Fruit fly (Drosophila melanogaster) whole organism, prepupa: ENCODE measurements around the gene CG9130.

Experiments
- Blimp-1 ChIP-seq: fragments of 200-800 bp; sonication (Bioruptor generic); optimal IDR thresholded peaks from 3 replicates; lab custom pipeline; 2017; ENCODE audit warnings: missing biosample characterization, missing genetic modification characterization, mild to moderate bottlenecking, moderate library complexity, missing genetic modification reagents
- CG10631 ChIP-seq: fragments of 200-800 bp; sonication (Bioruptor generic); optimal IDR thresholded peaks from 2 replicates; lab custom pipeline; 2016; ENCODE audit warnings: missing biosample characterization, missing genetic modification characterization
- CG10669 ChIP-seq: fragments of 200-800 bp; sonication (Bioruptor generic); optimal IDR thresholded peaks from 3 replicates; lab custom pipeline; 2018; ENCODE audit warnings: missing biosample characterization, mild to moderate bottlenecking, missing genetic modification characterization, moderate library complexity
- CG11294 ChIP-seq: fragments of 200-800 bp; sonication (Bioruptor generic); IDR thresholded peaks from 2 replicates; pipeline ENCODE4 v1.3.6; 2022; ENCODE audit warnings: missing biosample characterization, missing genetic modification characterization
- CG11762 ChIP-seq: fragments of 200-800 bp; sonication (Bioruptor generic); optimal IDR thresholded peaks from 3 replicates; lab custom pipeline; 2016; ENCODE audit warnings: missing biosample characterization, missing genetic modification characterization; ENCODE audit not compliant: insufficient read depth
- CG11902 ChIP-seq: fragments of 200-800 bp; sonication (Bioruptor generic); optimal IDR thresholded peaks from 3 replicates; lab custom pipeline; 2016; ENCODE audit warnings: missing biosample characterization, missing genetic modification characterization
- CG1621 ChIP-seq: fragments of 200-800 bp; sonication (Bioruptor generic); optimal IDR thresholded peaks from 3 replicates; lab custom pipeline; 2018; ENCODE audit warnings: missing biosample characterization, mild to moderate bottlenecking, missing genetic modification characterization
- CG3032 ChIP-seq: fragments of 200-800 bp; optimal IDR thresholded peaks from 2 replicates; lab custom pipeline; 2019; ENCODE audit warnings: missing biosample characterization, mild to moderate bottlenecking, missing genetic modification characterization, moderate library complexity
- CG31627 ChIP-seq: fragments of 200-800 bp; sonication (Bioruptor generic); optimal IDR thresholded peaks from 3 replicates; lab custom pipeline; 2016; ENCODE audit warnings: missing biosample characterization, missing genetic modification characterization
- CG32006 ChIP-seq: fragments of 200-800 bp; sonication (Bioruptor generic); optimal IDR thresholded peaks from 3 replicates; lab custom pipeline; 2017; ENCODE audit warnings: missing biosample characterization, mild to moderate bottlenecking, missing genetic modification characterization
- CG34406 ChIP-seq: fragments of 200-800 bp; sonication (Bioruptor generic); optimal IDR thresholded peaks from 3 replicates; lab custom pipeline; 2016; ENCODE audit warnings: missing biosample characterization, missing genetic modification characterization
- CG4318 ChIP-seq: fragments of 200-800 bp; sonication (Bioruptor generic); optimal IDR thresholded peaks from 3 replicates; lab custom pipeline; 2017; ENCODE audit warnings: missing biosample characterization, mild to moderate bottlenecking, missing genetic modification characterization
- CG6163 ChIP-seq: fragments of 200-800 bp; sonication (Bioruptor generic); IDR thresholded peaks from 3 replicates; pipeline ENCODE4 v1.3.6; 2022; ENCODE audit warnings: missing biosample characterization, missing genetic modification characterization
- CG6276 ChIP-seq: fragments of 200-800 bp; sonication (Bioruptor generic); optimal IDR thresholded peaks from 2 replicates; lab custom pipeline; 2017; ENCODE audit warnings: missing biosample characterization, mild to moderate bottlenecking, missing genetic modification characterization
- CG6854 ChIP-seq: fragments of 200-800 bp; sonication (Bioruptor generic); optimal IDR thresholded peaks from 2 replicates; lab custom pipeline; 2017; ENCODE audit warnings: missing biosample characterization, mild to moderate bottlenecking, missing genetic modification characterization
- CG7368 ChIP-seq: fragments of 200-800 bp; sonication (Bioruptor generic); optimal IDR thresholded peaks from 3 replicates; lab custom pipeline; 2016; ENCODE audit warnings: missing biosample characterization, missing genetic modification characterization
- CG8119 ChIP-seq: fragments of 200-800 bp; sonication (Bioruptor generic); IDR thresholded peaks from 3 replicates; pipeline ENCODE4 v1.3.6; 2022; ENCODE audit warnings: missing biosample characterization, missing genetic modification characterization
- CG8319 ChIP-seq: fragments of 200-800 bp; sonication (Bioruptor generic); optimal IDR thresholded peaks from 3 replicates; lab custom pipeline; 2016; ENCODE audit warnings: missing biosample characterization, missing genetic modification characterization
- CG8632 ChIP-seq: fragments of 200-800 bp; sonication (Bioruptor generic); optimal IDR thresholded peaks from 3 replicates; lab custom pipeline; 2016; ENCODE audit warnings: missing biosample characterization, missing genetic modification characterization
- CG9139 ChIP-seq: fragments of 200-800 bp; sonication (Bioruptor generic); optimal IDR thresholded peaks from 3 replicates; lab custom pipeline; 2017; ENCODE audit warnings: missing biosample characterization, mild to moderate bottlenecking, missing genetic modification characterization
- Eip75B ChIP-seq: fragments of 200-800 bp; sonication (Bioruptor generic); optimal IDR thresholded peaks from 3 replicates; lab custom pipeline; 2016; ENCODE audit warnings: missing biosample characterization, missing genetic modification characterization
- Eip78C ChIP-seq: fragments of 200-800 bp; sonication (Bioruptor generic); peaks from one replicate; lab custom pipeline; 2016; ENCODE audit warnings: missing biosample characterization, missing genetic modification characterization
- Ets21C ChIP-seq: fragments of 200-800 bp; sonication (Bioruptor generic); optimal IDR thresholded peaks from 3 replicates; lab custom pipeline; 2016; ENCODE audit warnings: missing biosample characterization, missing genetic modification characterization
- Ets96B ChIP-seq: fragments of 200-800 bp; optimal IDR thresholded peaks from 2 replicates; lab custom pipeline; 2019; ENCODE audit warnings: missing biosample characterization, mild to moderate bottlenecking, missing genetic modification characterization, moderate library complexity
- Hr39 ChIP-seq: fragments of 200-800 bp; sonication (Bioruptor generic); optimal IDR thresholded peaks from 2 replicates; lab custom pipeline; 2016; ENCODE audit warnings: missing biosample characterization, missing genetic modification characterization
- Lpt ChIP-seq: fragments of 200-800 bp; sonication (Bioruptor generic); optimal IDR thresholded peaks from 3 replicates; lab custom pipeline; 2016; ENCODE audit warnings: missing biosample characterization, missing genetic modification characterization
- Met ChIP-seq: fragments of 200-800 bp; sonication (Bioruptor generic); optimal IDR thresholded peaks from 3 replicates; lab custom pipeline; 2016; ENCODE audit warnings: missing biosample characterization, missing genetic modification characterization
- OdsH ChIP-seq: fragments of 200-800 bp; sonication (Bioruptor generic); optimal IDR thresholded peaks from 3 replicates; lab custom pipeline; 2016; ENCODE audit warnings: missing biosample characterization, missing genetic modification characterization
- Sox102F ChIP-seq: fragments of 200-800 bp; sonication (Bioruptor generic); optimal IDR thresholded peaks from 2 replicates; lab custom pipeline; 2016; ENCODE audit warnings: missing biosample characterization, mild to moderate bottlenecking, missing genetic modification characterization
- Sox14 ChIP-seq: fragments of 200-800 bp; sonication (Bioruptor generic); optimal IDR thresholded peaks from 3 replicates; lab custom pipeline; 2016; ENCODE audit warnings: missing biosample characterization, missing genetic modification characterization
- Sox15 ChIP-seq: fragments of 200-800 bp; sonication (Bioruptor generic); optimal IDR thresholded peaks from 3 replicates; lab custom pipeline; 2016; ENCODE audit warnings: missing biosample characterization, missing genetic modification characterization
- achi ChIP-seq: fragments of 200-800 bp; sonication (Bioruptor generic); optimal IDR thresholded peaks from 3 replicates; lab custom pipeline; 2016; ENCODE audit warnings: missing biosample characterization, missing genetic modification characterization
- cyc ChIP-seq: fragments of 200-800 bp; sonication (Bioruptor generic); optimal IDR thresholded peaks from 3 replicates; lab custom pipeline; 2016; ENCODE audit warnings: missing biosample characterization, missing genetic modification characterization
- dac ChIP-seq: fragments of 200-800 bp; sonication (Bioruptor generic); optimal IDR thresholded peaks from 2 replicates; lab custom pipeline; 2017; ENCODE audit warnings: missing biosample characterization, mild to moderate bottlenecking, missing genetic modification characterization
- eg ChIP-seq: fragments of 200-800 bp; sonication (Bioruptor generic); IDR thresholded peaks from 3 replicates; pipeline ENCODE4 v1.3.6; 2022; ENCODE audit warnings: missing biosample characterization, missing genetic modification characterization
- fkh ChIP-seq: fragments of 200-800 bp; sonication (Bioruptor generic); optimal IDR thresholded peaks from 3 replicates; lab custom pipeline; 2017; ENCODE audit warnings: missing biosample characterization, mild to moderate bottlenecking, missing genetic modification characterization, moderate library complexity
- lz ChIP-seq: fragments of 200-800 bp; sonication (Bioruptor generic); optimal IDR thresholded peaks from 3 replicates; lab custom pipeline; 2016; ENCODE audit warnings: missing biosample characterization, missing genetic modification characterization
- net ChIP-seq: fragments of 200-800 bp; sonication (Bioruptor generic); optimal IDR thresholded peaks from 3 replicates; lab custom pipeline; 2016; ENCODE audit warnings: missing biosample characterization, missing genetic modification characterization
- ss ChIP-seq, 2 experiments: fragments of 200-800 bp; sonication (Bioruptor generic); optimal IDR thresholded peaks; 2 replicates in 1 of 2; 3 replicates in 1 of 2; lab custom pipeline; 2017 to 2018; ENCODE audit warnings: mild to moderate bottlenecking in 2 of 2, missing biosample characterization in 2 of 2, missing genetic modification characterization in 2 of 2, moderate library complexity in 1 of 2
- svp ChIP-seq: fragments of 200-800 bp; sonication (Bioruptor generic); peaks from one replicate; lab custom pipeline; 2016; ENCODE audit warnings: missing biosample characterization, missing genetic modification characterization
- topi ChIP-seq: fragments of 200-800 bp; sonication (Bioruptor generic); optimal IDR thresholded peaks from 3 replicates; lab custom pipeline; 2016; ENCODE audit warnings: missing biosample characterization, missing genetic modification characterization
- vri ChIP-seq: fragments of 200-800 bp; sonication (Bioruptor generic); optimal IDR thresholded peaks from 3 replicates; lab custom pipeline; 2016; ENCODE audit warnings: missing biosample characterization, mild to moderate bottlenecking, missing genetic modification characterization

CG9130 gene

DNA sequence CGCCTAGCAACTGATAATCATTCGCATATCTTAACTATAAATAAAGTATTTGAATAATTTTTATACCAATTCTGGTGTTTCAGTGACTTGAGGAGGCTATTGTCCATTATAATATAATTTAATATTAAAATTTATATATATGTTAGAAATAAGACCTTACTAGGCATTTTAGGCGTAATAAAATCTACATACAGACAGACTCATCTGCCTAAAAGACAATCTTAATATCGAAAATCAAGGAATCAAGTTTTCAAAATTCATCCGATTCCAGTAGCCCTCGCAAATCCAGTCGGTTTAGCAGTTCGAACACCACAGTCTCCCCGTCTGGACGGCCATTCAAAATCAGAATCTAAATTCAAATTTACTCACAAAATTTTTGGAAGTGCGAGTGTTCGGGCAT lies at the start of gene CG9130, which contains the start of gene CG9133:
CG9130 (plus strand) TSS at position 301 of the 400 bp plus-strand sequence.
CG9133 (plus strand) TSS at position 301 of the 400 bp plus-strand sequence.
- TF ChIP-seq cyc (GFP tag; lab: Kevin White, UChicago) (no peak), eg (no peak), dac (GFP tag; lab: Kevin White, UChicago) (no peak), CG11294 (no peak), CG8319 (no peak), CG8632 (GFP tag; lab: Kevin White, UChicago) (no peak), lz (GFP tag; lab: Kevin White, UChicago) (no peak), CG31627 (GFP tag; lab: Kevin White, UChicago) (no peak), Met (GFP tag; lab: Kevin White, UChicago) (no peak), CG32006 (no peak), CG9139 (no peak), CG11762 (GFP tag; lab: Kevin White, UChicago) (no peak), net (no peak), Hr39 (GFP tag; lab: Kevin White, UChicago) (no peak), Ets21C (no peak), CG6163 (no peak), svp (GFP tag; lab: Kevin White, UChicago) (no peak)

DNA sequence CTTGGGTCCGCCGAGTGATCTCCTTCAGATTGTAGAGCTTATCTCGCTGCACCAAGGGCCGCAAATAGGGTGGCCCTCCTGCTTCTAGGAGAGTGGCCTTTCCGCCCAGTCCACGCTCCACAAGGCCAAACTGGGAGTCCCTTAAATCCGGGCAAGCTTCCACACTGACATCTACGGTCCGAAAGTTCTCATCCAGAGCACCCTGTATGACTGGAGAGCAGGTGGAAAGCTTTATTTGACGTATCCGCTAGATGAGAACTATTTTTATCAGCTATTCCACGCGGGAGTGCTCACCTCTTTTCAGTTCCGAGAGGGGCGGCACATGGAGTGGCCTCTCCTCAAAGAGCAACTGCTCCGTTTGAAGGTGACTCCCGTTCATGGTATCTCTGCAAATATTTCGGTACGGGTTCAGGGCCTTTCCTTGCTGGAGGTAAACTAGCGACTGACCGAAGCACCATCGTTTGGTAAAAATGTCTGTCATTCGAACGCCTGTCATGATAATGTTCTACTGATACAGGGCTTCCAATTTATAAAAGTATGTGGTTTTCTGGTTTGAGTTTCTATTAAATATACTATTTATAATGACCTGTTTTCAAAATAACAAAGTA lies 49.1 kb upstream of the CG9130 start, which contains the start of gene meep:
meep (minus strand) TSS at position 449 of the 608 bp plus-strand sequence.
- TF ChIP-seq svp (GFP tag; lab: Kevin White, UChicago) (peak; percentile 70), CG7368 (GFP tag; lab: Kevin White, UChicago) (no peak), vri (GFP tag; lab: Kevin White, UChicago) (no peak)

DNA sequence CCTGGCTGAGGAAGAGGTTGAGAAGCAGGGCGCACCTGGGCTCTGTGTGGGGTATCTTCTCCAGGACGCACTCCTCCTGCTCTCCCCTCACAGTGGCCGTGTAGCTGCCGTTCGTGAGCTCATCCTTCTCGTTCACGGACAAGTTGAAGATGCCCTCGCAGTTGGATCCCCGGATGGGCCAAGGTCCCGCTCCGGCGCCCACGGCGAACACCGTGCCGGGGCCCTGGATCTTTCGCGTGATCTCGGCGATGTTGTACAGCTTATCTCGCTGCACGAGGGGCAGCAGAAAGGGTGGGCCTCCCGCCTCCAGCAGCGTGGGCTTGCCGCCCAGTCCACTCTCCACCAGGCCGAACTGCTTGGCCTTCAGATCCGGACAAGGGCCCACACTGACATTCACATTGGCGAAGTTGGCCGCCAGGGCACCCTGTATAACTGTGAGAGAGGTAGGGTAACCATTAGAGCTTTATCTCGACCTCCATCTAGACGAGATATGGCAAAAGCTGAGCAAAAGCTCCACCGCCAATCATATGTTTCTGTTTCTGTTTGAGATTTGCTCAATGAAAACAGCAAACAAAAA lies 47.9 kb upstream of the CG9130 start:
- TF ChIP-seq CG6163 = peak; percentile 34; the same call in 1 of the 3 replicates
- no peak for TF ChIP-seq CG6854 (GFP tag; lab: Kevin White, UChicago)
- no peak for TF ChIP-seq CG1621 (tag; lab: Kevin White, UChicago)
- no peak for TF ChIP-seq Ets21C
- no peak for TF ChIP-seq fkh (GFP tag; lab: Kevin White, UChicago)

DNA sequence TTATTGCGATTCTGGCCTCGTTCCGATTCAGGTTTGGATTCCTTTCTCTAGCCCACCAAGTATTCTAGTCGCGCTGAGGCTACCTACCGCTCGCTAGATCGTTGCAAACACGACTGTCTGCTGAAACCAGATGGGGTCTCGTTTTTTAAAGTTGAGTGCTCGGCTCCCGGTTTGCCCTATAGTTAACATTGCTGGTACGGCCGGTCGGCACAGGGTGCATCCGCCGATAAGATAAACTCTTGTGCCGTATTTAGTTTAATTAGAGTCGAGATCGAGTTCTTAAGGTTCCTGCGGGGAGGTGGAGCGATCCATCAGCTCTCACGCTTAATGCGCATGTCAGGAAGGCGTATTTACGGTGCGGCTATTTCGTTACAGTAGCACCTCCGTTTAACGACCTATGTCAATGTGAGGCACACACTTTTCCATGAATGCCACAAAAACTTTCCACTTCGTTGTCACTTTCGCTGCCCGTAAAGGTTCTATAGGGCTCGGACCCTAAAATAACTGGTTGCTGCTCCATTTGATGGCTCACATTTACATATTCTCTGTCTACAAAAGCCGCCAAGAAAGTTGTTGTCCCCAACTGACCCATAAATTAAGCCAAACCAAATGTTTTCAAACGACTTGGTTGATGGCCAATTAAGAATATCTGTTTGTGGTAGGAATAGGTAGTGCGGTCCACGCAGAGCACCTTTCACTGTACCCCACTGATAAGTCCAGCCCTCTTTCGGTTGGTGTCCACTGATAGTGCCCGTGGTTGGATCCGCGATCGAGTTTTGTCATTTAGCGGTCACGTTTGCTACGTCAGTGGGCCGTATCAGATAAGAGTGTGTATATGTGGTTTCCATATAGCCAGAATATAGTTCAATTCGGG lies 46.9 kb upstream of the CG9130 start, which contains the start of gene CG9119:
CG9119 (minus strand) TSS at position 122 of the 874 bp plus-strand sequence.
- TF ChIP-seq OdsH (GFP tag; lab: Kevin White, UChicago) (peak; percentile 27), CG32006 (peak; percentile 59), achi (peak; percentile 18), dac (GFP tag; lab: Kevin White, UChicago) (no peak), Blimp-1 (no peak), Eip75B (peak; percentile 5), Lpt (GFP tag; lab: Kevin White, UChicago) (no peak), Eip78C (GFP tag; lab: Kevin White, UChicago) (peak; percentile 90), CG6163 (no peak), CG3032 (tag; lab: Kevin White, UChicago) (peak; percentile 44), Sox102F (no peak), CG9139 (peak; percentile 61), vri (GFP tag; lab: Kevin White, UChicago) (no peak), CG10669 (peak; percentile 24), Ets21C (no peak), CG11902 (GFP tag; lab: Kevin White, UChicago) (peak; percentile 14), Met (GFP tag; lab: Kevin White, UChicago) (peak; percentile 18), Sox15 (GFP tag; lab: Kevin White, UChicago) (no peak), ss (GFP tag; optimal IDR thresholded peaks at IDR 0.05; lab: Kevin White, UChicago) (peak; percentile 23 to 51), CG6276 (GFP tag; lab: Kevin White, UChicago) (peak; percentile 3), CG34406 (GFP tag; lab: Kevin White, UChicago) (peak; percentile 21), CG8119 (GFP tag; lab: Robert Waterston, UW) (peak; percentile 31; the same call in 1 of the 3 replicates), topi (GFP tag; lab: Kevin White, UChicago) (peak; percentile 18), Ets96B (tag; lab: Kevin White, UChicago) (peak; percentile 3), CG7368 (GFP tag; lab: Kevin White, UChicago) (no peak), CG10631 (GFP tag; lab: Kevin White, UChicago) (peak; percentile 27), Sox14 (no peak), CG11294 (no peak), CG4318 (GFP tag; lab: Kevin White, UChicago) (no peak), fkh (GFP tag; lab: Kevin White, UChicago) (peak; percentile 27)
